Worm (Caenorhabditis elegans): Measurements from ENCODE around the gene clec-58.
"Not testable (repeated sequence)": the region's sequence is repeated elsewhere in the genome, so short reads cannot be mapped to it uniquely, and the experiment has no call there.

clec-58 gene

ce11 chrII:10500674-10501073 lies 24.7 kb upstream of the clec-58 start:
- TF ChIP-seq jun-1 (tag; optimal IDR thresholded peaks at IDR 0.05), result no peak
- TF ChIP-seq F26F4.8 (GFP tag; conservative IDR thresholded peaks at IDR 0.05), result no peak
- no peak for TF ChIP-seq daf-12 (tag; optimal IDR thresholded peaks at IDR 0.05)
- TF ChIP-seq R02D3.7 (tag; optimal IDR thresholded peaks at IDR 0.05), result no peak
- TF ChIP-seq duxl-1 (tag; optimal IDR thresholded peaks at IDR 0.05; ENCODE audit: poor library complexity), result peak; percentile 8
- peak; percentile 5 for TF ChIP-seq mep-1 (tag; optimal IDR thresholded peaks at IDR 0.05)
- TF ChIP-seq nhr-28 (tag; optimal IDR thresholded peaks at IDR 0.05), result peak; percentile 19
- TF ChIP-seq unc-62 (GFP tag; optimal IDR thresholded peaks at IDR 0.05 in 1 of 2), result peak in 1 of 2 experiments; percentile 54
- no peak for TF ChIP-seq unc-62 (tag; optimal IDR thresholded peaks at IDR 0.05)
- no peak for TF ChIP-seq zfp-3 (GFP tag; conservative IDR thresholded peaks at IDR 0.05)

- no peak for TF ChIP-seq zip-11 (GFP tag; IDR thresholded peaks at IDR 0.05)
- no peak for TF ChIP-seq jun-1 (tag; optimal IDR thresholded peaks at IDR 0.05)
- TF ChIP-seq unc-130 (GFP tag; optimal IDR thresholded peaks at IDR 0.05), result no peak
- no peak for TF ChIP-seq ces-1 (GFP tag; optimal IDR thresholded peaks at IDR 0.05)
- no peak for TF ChIP-seq ctbp-1 (GFP tag; IDR thresholded peaks at IDR 0.05)
- TF ChIP-seq Y5F2A.4 (GFP tag; optimal IDR thresholded peaks at IDR 0.05), result no peak
- no peak for TF ChIP-seq nhr-41 (GFP tag; IDR thresholded peaks at IDR 0.05)
- TF ChIP-seq zag-1 (tag; optimal IDR thresholded peaks at IDR 0.05), result no peak
- TF ChIP-seq rbr-2 (tag; optimal IDR thresholded peaks at IDR 0.05), result no peak
- TF ChIP-seq ZK546.5 (tag; optimal IDR thresholded peaks at IDR 0.05), result no peak
These were observed 20.0 kb upstream of the clec-58 start, which contains the start of gene ZK666.12 for ce11 chrII:10495912-10496311. ZK666.12 (plus strand) TSS chrII:10496212.

- TF ChIP-seq hlh-30 (tag; optimal IDR thresholded peaks at IDR 0.05; ENCODE audit: insufficient read depth) (no peak), skn-1 (tag; optimal IDR thresholded peaks at IDR 0.05) (no peak), snpc-1.2 (GFP tag; IDR thresholded peaks at IDR 0.05) (no peak), ceh-20 (GFP tag; IDR thresholded peaks at IDR 0.05) (no peak), spr-3 (GFP tag; optimal IDR thresholded peaks at IDR 0.05) (no peak), ZK337.2 (GFP tag; IDR thresholded peaks at IDR 0.05) (no peak), gei-8 (GFP tag; optimal IDR thresholded peaks at IDR 0.05) (no peak)
These were observed 18.5 kb upstream of the clec-58 start, which contains the start of gene ZK666.14 for ce11 chrII:10494467-10494866. ZK666.14 (plus strand) TSS chrII:10494767.

- not testable (repeated sequence) for TF ChIP-seq duxl-1 (tag; optimal IDR thresholded peaks at IDR 0.05; ENCODE audit: poor library complexity); ZK337.2 (GFP tag; IDR thresholded peaks at IDR 0.05); ama-1 (optimal IDR thresholded peaks at IDR 0.05)
These were observed 17.1 kb upstream of the clec-58 start, which contains the start of gene ZK666.8 for ce11 chrII:10493034-10493433. ZK666.8 (minus strand) TSS chrII:10493134.

ce11 chrII:10490329-10490728 lies 14.4 kb upstream of the clec-58 start, which contains the start of gene clec-61:
clec-61 (minus strand) TSS chrII:10490537.
- TF ChIP-seq snpc-4 (tag; optimal IDR thresholded peaks at IDR 0.05), result no peak
- TF ChIP-seq mep-1 (tag; optimal IDR thresholded peaks at IDR 0.05), result no peak
- TF ChIP-seq zip-11 (GFP tag; IDR thresholded peaks at IDR 0.05), result no peak
- no peak for TF ChIP-seq Y5F2A.4 (GFP tag; optimal IDR thresholded peaks at IDR 0.05)
- TF ChIP-seq mdl-1 (tag; optimal IDR thresholded peaks at IDR 0.05), result no peak
- TF ChIP-seq daf-16 (GFP tag; optimal IDR thresholded peaks at IDR 0.05), result no peak
- TF ChIP-seq daf-16 (tag; optimal IDR thresholded peaks at IDR 0.05), result peak; percentile 87
- TF ChIP-seq dve-1 (tag; optimal IDR thresholded peaks at IDR 0.05; ENCODE audit: insufficient read depth), result peak; percentile 18
- no peak for TF ChIP-seq nhr-76 (tag; optimal IDR thresholded peaks at IDR 0.05)
- TF ChIP-seq F10B5.3 (tag; optimal IDR thresholded peaks at IDR 0.05), result no peak
- no peak for TF ChIP-seq skn-1 (tag; optimal IDR thresholded peaks at IDR 0.05)
- no peak for TF ChIP-seq fos-1 (tag; optimal IDR thresholded peaks at IDR 0.05)
- TF ChIP-seq fkh-10 (GFP tag; optimal IDR thresholded peaks at IDR 0.05), result no peak
- no peak for TF ChIP-seq mes-2 (tag; optimal IDR thresholded peaks at IDR 0.05; ENCODE audit: poor library complexity, severe bottlenecking)
- TF ChIP-seq mxl-2 (GFP tag; conservative IDR thresholded peaks at IDR 0.05), result no peak
- peak; percentile 23 for TF ChIP-seq pqm-1 (tag; optimal IDR thresholded peaks at IDR 0.05)
- TF ChIP-seq nhr-11 (tag; optimal IDR thresholded peaks at IDR 0.05), result no peak
- peak; percentile 58 for TF ChIP-seq nhr-28 (tag; optimal IDR thresholded peaks at IDR 0.05)
